Fruit fly (Drosophila melanogaster): Measurements from ENCODE around the gene CG8892.

- TF ChIP-seq pad (GFP tag; optimal IDR thresholded peaks at IDR 0.05) = no peak
- TF ChIP-seq CG1620 (GFP tag; optimal IDR thresholded peaks at IDR 0.05) = no peak
- no peak for TF ChIP-seq cnc (optimal IDR thresholded peaks at IDR 0.05)
- TF ChIP-seq CG7101 (tag; optimal IDR thresholded peaks at IDR 0.05) = no peak
- TF ChIP-seq Crg-1 (GFP tag; optimal IDR thresholded peaks at IDR 0.05) = no peak
- no peak for TF ChIP-seq CG12768 (GFP tag; optimal IDR thresholded peaks at IDR 0.05)
- no peak for TF ChIP-seq CG14711 (tag; optimal IDR thresholded peaks at IDR 0.05)
- TF ChIP-seq CG7045 (GFP tag; optimal IDR thresholded peaks at IDR 0.05) = no peak
- no peak for TF ChIP-seq CG11617 (GFP tag; optimal IDR thresholded peaks at IDR 0.05)
- TF ChIP-seq cic (GFP tag; optimal IDR thresholded peaks at IDR 0.05) = no peak
- no peak for TF ChIP-seq kay (GFP tag; ENCODE audit: borderline replicate concordance)
- TF ChIP-seq CG5204 (GFP tag; optimal IDR thresholded peaks at IDR 0.05) = no peak
These were observed 46.7 kb upstream of the CG8892 start, which contains the start of gene vkg for dm6 chr2L:5028091-5028490.

Data from whole organism, adult.